Worm (Caenorhabditis elegans) whole organism, L4 larva: Measurements from ENCODE around the gene sbsp-1.
"Not testable (repeated sequence)": the region's sequence is repeated elsewhere in the genome, so short reads cannot be mapped to it uniquely, and the experiment has no call there.

Experiments
- F10B5.3 ChIP-seq: sonication (generic microtip); optimal IDR thresholded peaks from 2 replicates; lab custom pipeline; 2016; ENCODE audit warnings: mild to moderate bottlenecking, missing genetic modification characterization, missing compliant biosample characterization
- F49E8.2 ChIP-seq: sonication (generic microtip); optimal IDR thresholded peaks from 2 replicates; lab custom pipeline; 2016; ENCODE audit warnings: missing compliant biosample characterization, mild to moderate bottlenecking, missing genetic modification characterization, borderline replicate concordance
- T20F7.1 ChIP-seq: fragments of 200-800 bp; sonication (Bioruptor generic); optimal IDR thresholded peaks from 2 replicates; lab custom pipeline; 2018; ENCODE audit warnings: mild to moderate bottlenecking, missing genetic modification characterization, missing compliant biosample characterization
- T26A8.4 ChIP-seq: fragments of 200-800 bp; sonication (Bioruptor generic); IDR thresholded peaks from 2 replicates; pipeline ENCODE4 v1.3.6; 2022; ENCODE audit warnings: missing genetic modification characterization, missing compliant biosample characterization
- aha-1 ChIP-seq: fragments of 150-350 bp; peaks from one replicate; lab custom pipeline; 2014; ENCODE audit warnings: missing biosample characterization, missing genetic modification characterization
- aly-2 ChIP-seq: sonication (generic microtip); optimal IDR thresholded peaks from 2 replicates; lab custom pipeline; 2018; ENCODE audit warnings: missing biosample characterization, missing genetic modification characterization
- attf-4 ChIP-seq: sonication (generic microtip); optimal IDR thresholded peaks from 3 replicates; lab custom pipeline; 2017; ENCODE audit warnings: missing biosample characterization, missing genetic modification characterization
- ceh-32 ChIP-seq: sonication (generic microtip); optimal IDR thresholded peaks from 2 replicates; lab custom pipeline; 2016; ENCODE audit warnings: mild to moderate bottlenecking, missing genetic modification characterization, missing compliant biosample characterization; ENCODE audit not compliant: poor library complexity
- ceh-44 ChIP-seq: fragments of 200-800 bp; sonication (Bioruptor generic); IDR thresholded peaks from 2 replicates; pipeline ENCODE4 v1.3.6; 2022; ENCODE audit warnings: missing genetic modification reagents, missing genetic modification characterization, missing compliant biosample characterization
- ceh-62 ChIP-seq: sonication (generic microtip); optimal IDR thresholded peaks from 2 replicates; lab custom pipeline; 2017; ENCODE audit warnings: missing biosample characterization, missing genetic modification characterization
- ceh-82 ChIP-seq: sonication (generic microtip); optimal IDR thresholded peaks from 2 replicates; lab custom pipeline; 2017; ENCODE audit warnings: missing biosample characterization, missing genetic modification characterization
- cey-2 ChIP-seq: sonication (generic microtip); optimal IDR thresholded peaks from 3 replicates; lab custom pipeline; 2017; ENCODE audit warnings: missing genetic modification characterization, mild to moderate bottlenecking, missing compliant biosample characterization, antibody characterized with exemption, borderline replicate concordance; ENCODE audit not compliant: insufficient read depth
- ctbp-1 ChIP-seq: fragments of 200-800 bp; sonication (Bioruptor generic); IDR thresholded peaks from 2 replicates; pipeline ENCODE4 v1.3.6; 2022; ENCODE audit warnings: missing genetic modification reagents, missing genetic modification characterization, missing compliant biosample characterization
- daf-12 ChIP-seq: fragments of 150-350 bp; optimal IDR thresholded peaks from 2 replicates; lab custom pipeline; 2014; ENCODE audit warnings: missing biosample characterization, missing genetic modification reagents, missing genetic modification characterization
- dmd-9 ChIP-seq: fragments of 200-800 bp; sonication (Bioruptor generic); IDR thresholded peaks from 2 replicates; pipeline ENCODE4 v1.3.6; 2022; ENCODE audit warnings: missing genetic modification reagents, missing genetic modification characterization, missing compliant biosample characterization
- duxl-1 ChIP-seq: sonication (generic microtip); optimal IDR thresholded peaks from 2 replicates; lab custom pipeline; 2016; ENCODE audit warnings: mild to moderate bottlenecking, missing genetic modification characterization, moderate library complexity, missing compliant biosample characterization; ENCODE audit not compliant: poor library complexity
- fkh-10 ChIP-seq: fragments of 150-350 bp; optimal IDR thresholded peaks from 2 replicates; lab custom pipeline; 2014; ENCODE audit warnings: missing biosample characterization, missing genetic modification reagents, missing genetic modification characterization
- gei-8 ChIP-seq: fragments of 200-800 bp; sonication (Bioruptor generic); optimal IDR thresholded peaks from 2 replicates; lab custom pipeline; 2018; ENCODE audit warnings: mild to moderate bottlenecking, missing genetic modification characterization, missing compliant biosample characterization
- hlh-30 ChIP-seq: sonication (generic microtip); optimal IDR thresholded peaks from 2 replicates; lab custom pipeline; 2017; ENCODE audit warnings: antibody characterized with exemption, mild to moderate bottlenecking, missing genetic modification characterization, missing compliant biosample characterization; ENCODE audit not compliant: insufficient read depth
- hmg-1.1 ChIP-seq: fragments of 200-800 bp; sonication (Bioruptor generic); IDR thresholded peaks from 2 replicates; pipeline ENCODE4 v1.3.6; 2022; ENCODE audit warnings: missing genetic modification reagents, missing genetic modification characterization, missing compliant biosample characterization
- jun-1 ChIP-seq: fragments of 150-350 bp; optimal IDR thresholded peaks from 2 replicates; lab custom pipeline; 2014; ENCODE audit warnings: missing biosample characterization, missing genetic modification reagents, missing genetic modification characterization
- lin-15B ChIP-seq: fragments of 150-350 bp; sonication (generic microtip); optimal IDR thresholded peaks from 3 replicates; lab custom pipeline; 2014; ENCODE audit warnings: missing biosample characterization, missing genetic modification characterization
- lin-29 ChIP-seq: fragments of 200-800 bp; sonication (Bioruptor generic); IDR thresholded peaks from 2 replicates; pipeline ENCODE4 v1.3.6; 2022; ENCODE audit warnings: missing genetic modification reagents, missing genetic modification characterization, missing compliant biosample characterization
- lin-38 ChIP-seq: fragments of 200-800 bp; sonication (Bioruptor generic); IDR thresholded peaks from 2 replicates; pipeline ENCODE4 v1.3.6; 2022; ENCODE audit warnings: missing genetic modification reagents, missing genetic modification characterization, missing compliant biosample characterization
- lsy-2 ChIP-seq, 2 experiments: fragments of 150-350 bp in 1 of 2; sonication (generic microtip) in 1 of 2; optimal IDR thresholded peaks; 2 replicates each; lab custom pipeline; 2014 to 2017; ENCODE audit warnings: missing biosample characterization in 2 of 2, missing genetic modification characterization in 2 of 2
- madf-5 ChIP-seq, 2 experiments: fragments of 200-800 bp; sonication (Bioruptor generic); IDR thresholded peaks; 2 replicates each; pipeline ENCODE4 v1.3.6; 2022; ENCODE audit warnings: missing compliant biosample characterization in 2 of 2, missing genetic modification characterization in 2 of 2
- mdt-29 ChIP-seq: fragments of 200-800 bp; sonication (Bioruptor generic); IDR thresholded peaks from 2 replicates; pipeline ENCODE4 v1.3.6; 2022; ENCODE audit warnings: missing genetic modification reagents, missing genetic modification characterization, missing compliant biosample characterization
- mes-2 ChIP-seq: sonication (generic microtip); optimal IDR thresholded peaks from 2 replicates; lab custom pipeline; 2016; ENCODE audit warnings: missing genotype, mild to moderate bottlenecking, missing genetic modification characterization, missing compliant biosample characterization; ENCODE audit not compliant: poor library complexity, severe bottlenecking
- nhr-10 ChIP-seq: fragments of 150-350 bp; optimal IDR thresholded peaks from 2 replicates; lab custom pipeline; 2014; ENCODE audit warnings: missing biosample characterization, missing genetic modification characterization
- nhr-42 ChIP-seq: fragments of 200-800 bp; sonication (Bioruptor generic); IDR thresholded peaks from 2 replicates; pipeline ENCODE4 v1.3.6; 2022; ENCODE audit warnings: missing genetic modification characterization, missing compliant biosample characterization
- nhr-6 ChIP-seq: fragments of 150-350 bp; optimal IDR thresholded peaks from 2 replicates; lab custom pipeline; 2014; ENCODE audit warnings: missing biosample characterization, missing genetic modification characterization
- nhr-77 ChIP-seq: fragments of 150-350 bp; optimal IDR thresholded peaks from 2 replicates; lab custom pipeline; 2014; ENCODE audit warnings: missing biosample characterization, missing genetic modification characterization
- pha-4 ChIP-seq, 2 experiments: fragments of 150-350 bp in 1 of 2; fragments of 200-800 bp in 1 of 2; sonication (Bioruptor generic) in 1 of 2; IDR thresholded peaks in 1 of 2; optimal IDR thresholded peaks in 1 of 2; 2 replicates each; pipeline versions ENCODE4 v1.3.6 to Lab custom; 2014 to 2022; ENCODE audit warnings: missing genetic modification characterization in 2 of 2, missing genetic modification reagents in 2 of 2, missing biosample characterization in 1 of 2, missing compliant biosample characterization in 1 of 2
- rbr-2 ChIP-seq: sonication (generic microtip); optimal IDR thresholded peaks from 2 replicates; lab custom pipeline; 2016; ENCODE audit warnings: missing genotype, missing genetic modification characterization, missing compliant biosample characterization
- saeg-2 ChIP-seq: fragments of 200-800 bp; sonication (Bioruptor generic); IDR thresholded peaks from 2 replicates; pipeline ENCODE4 v1.3.6; 2022; ENCODE audit warnings: missing genetic modification reagents, missing genetic modification characterization, missing compliant biosample characterization
- sdz-12 ChIP-seq: fragments of 200-800 bp; sonication (Bioruptor generic); optimal IDR thresholded peaks from 2 replicates; lab custom pipeline; 2018; ENCODE audit warnings: mild to moderate bottlenecking, missing genetic modification characterization, missing compliant biosample characterization
- set-16 ChIP-seq: fragments of 200-800 bp; sonication (Bioruptor generic); IDR thresholded peaks from 2 replicates; pipeline ENCODE4 v1.3.6; 2022; ENCODE audit warnings: missing genetic modification reagents, missing genetic modification characterization, missing compliant biosample characterization
- snpc-4 ChIP-seq: fragments of 150-350 bp; optimal IDR thresholded peaks from 2 replicates; lab custom pipeline; 2014; ENCODE audit warnings: missing biosample characterization, missing genetic modification characterization
- spr-1 ChIP-seq: sonication (generic microtip); optimal IDR thresholded peaks from 2 replicates; lab custom pipeline; 2016; ENCODE audit warnings: mild to moderate bottlenecking, missing genetic modification characterization, missing compliant biosample characterization
- tag-97 ChIP-seq: fragments of 200-800 bp; sonication (Bioruptor generic); IDR thresholded peaks from 2 replicates; pipeline ENCODE4 v1.3.6; 2022; ENCODE audit warnings: missing genetic modification characterization, missing compliant biosample characterization
- unc-62 ChIP-seq, 3 experiments: fragments of 150-350 bp in 1 of 3; sonication (generic microtip); optimal IDR thresholded peaks in 2 of 3; peaks in 1 of 3; 1 replicate in 1 of 3; 2 replicates in 2 of 3; lab custom pipeline; 2014 to 2017; ENCODE audit warnings: missing biosample characterization in 3 of 3, missing genetic modification characterization in 3 of 3, missing genetic modification reagents in 3 of 3, missing genotype in 1 of 3
- vab-7 ChIP-seq: fragments of 200-800 bp; sonication (Bioruptor generic); IDR thresholded peaks from 2 replicates; pipeline ENCODE4 v1.3.6; 2022; ENCODE audit warnings: missing genetic modification reagents, missing genetic modification characterization, missing compliant biosample characterization
- zfp-3 ChIP-seq: fragments of 200-800 bp; sonication (Bioruptor generic); conservative IDR thresholded peaks from 2 replicates; pipeline ENCODE4 v1.3.6; 2022; ENCODE audit warnings: missing genetic modification reagents, missing genetic modification characterization, missing compliant biosample characterization
- zip-11 ChIP-seq: fragments of 200-800 bp; sonication (Bioruptor generic); IDR thresholded peaks from 2 replicates; pipeline ENCODE4 v1.3.6; 2022; ENCODE audit warnings: missing genetic modification characterization, missing compliant biosample characterization
- ztf-11 ChIP-seq: fragments of 150-350 bp; optimal IDR thresholded peaks from 2 replicates; lab custom pipeline; 2014; ENCODE audit warnings: missing biosample characterization, missing genetic modification characterization
- ztf-7 ChIP-seq: fragments of 150-350 bp; optimal IDR thresholded peaks from 2 replicates; lab custom pipeline; 2014; ENCODE audit warnings: missing biosample characterization, missing genetic modification characterization

The sbsp-1 gene

ce11 chrIII:10805172-10805571, 27.6 kb upstream of the sbsp-1 start:
- TF ChIP-seq ztf-11 (tag; lab: Kevin White, UChicago) (no peak), aly-2 (no peak), nhr-77 (tag; lab: Kevin White, UChicago) (no peak), T26A8.4 (GFP tag; lab: Robert Waterston, UW) (no peak), ceh-32 (tag; lab: Kevin White, UChicago) (no peak), gei-8 (GFP tag; lab: Kevin White, UChicago) (no peak), rbr-2 (no peak), nhr-6 (tag; lab: Kevin White, UChicago) (no peak), unc-62 (GFP tag; optimal IDR thresholded peaks at IDR 0.05 in 1 of 2; lab: Kevin White, UChicago) (no peak), unc-62 (tag; optimal IDR thresholded peaks at IDR 0.05; lab: Kevin White, UChicago) (no peak), lsy-2 (tag; optimal IDR thresholded peaks at IDR 0.05; lab: Kevin White, UChicago) (no peak), zfp-3 (no peak), nhr-42 (GFP tag; lab: Robert Waterston, UW) (no peak), spr-1 (tag; lab: Kevin White, UChicago) (no peak), zip-11 (GFP tag; lab: Robert Waterston, UW) (no peak), lin-15B (tag; lab: Kevin White, UChicago) (no peak), daf-12 (tag; lab: Kevin White, UChicago) (no peak)

ce11 chrIII:10805625-10806024, 27.1 kb upstream of the sbsp-1 start, which contains the start of gene klp-7:
klp-7 (plus strand) TSS chrIII:10805925.
- not testable (repeated sequence) for TF ChIP-seq ctbp-1 (GFP tag; lab: Robert Waterston, UW); nhr-10 (tag; lab: Kevin White, UChicago); ceh-82

- TF ChIP-seq mdt-29 (no peak), hlh-30 (tag; lab: Kevin White, UChicago) (no peak), madf-5 (GFP tag; IDR thresholded peaks at IDR 0.05; lab: Robert Waterston, UW) (no peak), duxl-1 (tag; lab: Kevin White, UChicago) (no peak), cey-2 (tag; lab: Kevin White, UChicago) (no peak), saeg-2 (GFP tag; lab: Robert Waterston, UW) (no peak), vab-7 (GFP tag; lab: Robert Waterston, UW) (0 out of 2 replicates have a peak, but pooled peaks have one; percentile 40), lin-15B (tag; lab: Kevin White, UChicago) (no peak), set-16 (GFP tag; lab: Robert Waterston, UW) (peak; percentile 71), ceh-44 (GFP tag; lab: Robert Waterston, UW) (no peak), T20F7.1 (GFP tag; lab: Kevin White, UChicago) (no peak), lin-29 (no peak), hmg-1.1 (GFP tag; lab: Robert Waterston, UW) (peak; percentile 29; the same call in 1 of the 2 replicates), sdz-12 (GFP tag; lab: Kevin White, UChicago) (no peak)
- TF ChIP-seq, all 104 proteins: peak for 3
Observed at ce11 chrIII:10806821-10807220, 25.9 kb upstream of the sbsp-1 start.

- TF ChIP-seq fkh-10 (GFP tag; lab: Kevin White, UChicago) (no peak), F49E8.2 (tag; lab: Kevin White, UChicago) (peak; percentile 75), ceh-44 (GFP tag; lab: Robert Waterston, UW) (no peak), aha-1 (tag; lab: Kevin White, UChicago) (no peak), F10B5.3 (tag; lab: Kevin White, UChicago) (no peak), duxl-1 (tag; lab: Kevin White, UChicago) (no peak), spr-1 (tag; lab: Kevin White, UChicago) (no peak), pha-4 (GFP tag; IDR thresholded peaks at IDR 0.05; lab: Robert Waterston, UW) (no peak), pha-4 (tag; optimal IDR thresholded peaks at IDR 0.05; lab: Kevin White, UChicago) (no peak), ceh-62 (tag; lab: Kevin White, UChicago) (no peak), daf-12 (tag; lab: Kevin White, UChicago) (no peak), tag-97 (GFP tag; lab: Robert Waterston, UW) (no peak), dmd-9 (GFP tag; lab: Robert Waterston, UW) (no peak), ztf-7 (tag; lab: Kevin White, UChicago) (no peak), jun-1 (tag; lab: Kevin White, UChicago) (no peak), attf-4 (tag; lab: Kevin White, UChicago) (no peak), mes-2 (tag; lab: Kevin White, UChicago) (no peak), snpc-4 (tag; lab: Kevin White, UChicago) (no peak), lin-38 (GFP tag; lab: Robert Waterston, UW) (peak; percentile 63)
Observed at ce11 chrIII:10807236-10807635, 25.5 kb upstream of the sbsp-1 start.
